Worm (Caenorhabditis elegans) whole organism, L4 larva: ENCODE data around the gene meg-2.

Source experiments
- D1046.2 ChIP-seq: fragments of 200-800 bp; sonication (Bioruptor generic); IDR thresholded peaks from 2 replicates; pipeline ENCODE4 v1.3.6; 2022; ENCODE audit warnings: missing genetic modification characterization, missing compliant biosample characterization
- F26F4.8 ChIP-seq: fragments of 200-800 bp; sonication (Bioruptor generic); conservative IDR thresholded peaks from 2 replicates; pipeline ENCODE4 v1.3.6; 2022; ENCODE audit warnings: missing genetic modification characterization, missing compliant biosample characterization
- F37D6.2 ChIP-seq: sonication (generic microtip); optimal IDR thresholded peaks from 2 replicates; lab custom pipeline; 2016; ENCODE audit warnings: mild to moderate bottlenecking, missing genetic modification characterization, missing compliant biosample characterization
- F44E2.7 ChIP-seq: fragments of 200-800 bp; sonication (Bioruptor generic); IDR thresholded peaks from 2 replicates; pipeline ENCODE4 v2.1.2; 2022; ENCODE audit warnings: missing genetic modification characterization, missing compliant biosample characterization
- T20F7.1 ChIP-seq: fragments of 200-800 bp; sonication (Bioruptor generic); optimal IDR thresholded peaks from 2 replicates; lab custom pipeline; 2018; ENCODE audit warnings: mild to moderate bottlenecking, missing genetic modification characterization, missing compliant biosample characterization
- T26A8.4 ChIP-seq: fragments of 200-800 bp; sonication (Bioruptor generic); IDR thresholded peaks from 2 replicates; pipeline ENCODE4 v1.3.6; 2022; ENCODE audit warnings: missing genetic modification characterization, missing compliant biosample characterization
- Y105C5A.15 ChIP-seq: fragments of 200-800 bp; sonication (Bioruptor generic); IDR thresholded peaks from 2 replicates; pipeline ENCODE4 v1.3.6; 2022; ENCODE audit warnings: missing genetic modification characterization, missing compliant biosample characterization
- aha-1 ChIP-seq: fragments of 150-350 bp; peaks from one replicate; lab custom pipeline; 2014; ENCODE audit warnings: missing biosample characterization, missing genetic modification characterization
- ama-1 ChIP-seq: fragments of 150-350 bp; optimal IDR thresholded peaks from 2 replicates; lab custom pipeline; 2014; ENCODE audit warnings: inconsistent platforms, mixed read lengths
- arid-1 ChIP-seq: fragments of 200-800 bp; sonication (Bioruptor generic); conservative IDR thresholded peaks from 2 replicates; pipeline ENCODE4 v1.3.6; 2022; ENCODE audit warnings: missing genetic modification reagents, missing genetic modification characterization, missing compliant biosample characterization
- attf-4 ChIP-seq: sonication (generic microtip); optimal IDR thresholded peaks from 3 replicates; lab custom pipeline; 2017; ENCODE audit warnings: missing biosample characterization, missing genetic modification characterization
- ceh-20 ChIP-seq: fragments of 200-800 bp; sonication (Bioruptor generic); IDR thresholded peaks from 2 replicates; pipeline ENCODE4 v1.3.6; 2022; ENCODE audit warnings: missing genetic modification reagents, missing genetic modification characterization, missing compliant biosample characterization
- ceh-28 ChIP-seq: fragments of 150-350 bp; optimal IDR thresholded peaks from 2 replicates; lab custom pipeline; 2014; ENCODE audit warnings: missing biosample characterization, missing genetic modification reagents, missing genetic modification characterization
- ceh-32 ChIP-seq: sonication (generic microtip); optimal IDR thresholded peaks from 2 replicates; lab custom pipeline; 2016; ENCODE audit warnings: mild to moderate bottlenecking, missing genetic modification characterization, missing compliant biosample characterization; ENCODE audit not compliant: poor library complexity
- ceh-44 ChIP-seq: fragments of 200-800 bp; sonication (Bioruptor generic); IDR thresholded peaks from 2 replicates; pipeline ENCODE4 v1.3.6; 2022; ENCODE audit warnings: missing genetic modification reagents, missing genetic modification characterization, missing compliant biosample characterization
- cey-2 ChIP-seq: sonication (generic microtip); optimal IDR thresholded peaks from 3 replicates; lab custom pipeline; 2017; ENCODE audit warnings: missing genetic modification characterization, mild to moderate bottlenecking, missing compliant biosample characterization, antibody characterized with exemption, borderline replicate concordance; ENCODE audit not compliant: insufficient read depth
- ctbp-1 ChIP-seq: fragments of 200-800 bp; sonication (Bioruptor generic); IDR thresholded peaks from 2 replicates; pipeline ENCODE4 v1.3.6; 2022; ENCODE audit warnings: missing genetic modification reagents, missing genetic modification characterization, missing compliant biosample characterization
- daf-19 ChIP-seq: fragments of 200-800 bp; sonication (Bioruptor generic); conservative IDR thresholded peaks from 2 replicates; pipeline ENCODE4 v1.3.6; 2022; ENCODE audit warnings: missing genetic modification characterization, missing compliant biosample characterization
- dmd-9 ChIP-seq: fragments of 200-800 bp; sonication (Bioruptor generic); IDR thresholded peaks from 2 replicates; pipeline ENCODE4 v1.3.6; 2022; ENCODE audit warnings: missing genetic modification reagents, missing genetic modification characterization, missing compliant biosample characterization
- fkh-10 ChIP-seq: fragments of 150-350 bp; optimal IDR thresholded peaks from 2 replicates; lab custom pipeline; 2014; ENCODE audit warnings: missing biosample characterization, missing genetic modification reagents, missing genetic modification characterization
- gei-8 ChIP-seq: fragments of 200-800 bp; sonication (Bioruptor generic); optimal IDR thresholded peaks from 2 replicates; lab custom pipeline; 2018; ENCODE audit warnings: mild to moderate bottlenecking, missing genetic modification characterization, missing compliant biosample characterization
- hmg-1.1 ChIP-seq: fragments of 200-800 bp; sonication (Bioruptor generic); IDR thresholded peaks from 2 replicates; pipeline ENCODE4 v1.3.6; 2022; ENCODE audit warnings: missing genetic modification reagents, missing genetic modification characterization, missing compliant biosample characterization
- lin-15B ChIP-seq: fragments of 150-350 bp; sonication (generic microtip); optimal IDR thresholded peaks from 3 replicates; lab custom pipeline; 2014; ENCODE audit warnings: missing biosample characterization, missing genetic modification characterization
- lin-39 ChIP-seq: fragments of 150-350 bp; optimal IDR thresholded peaks from 2 replicates; lab custom pipeline; 2014; ENCODE audit warnings: missing biosample characterization, missing genetic modification reagents, missing genetic modification characterization
- lsy-2 ChIP-seq, 2 experiments: fragments of 150-350 bp in 1 of 2; sonication (generic microtip) in 1 of 2; optimal IDR thresholded peaks; 2 replicates each; lab custom pipeline; 2014 to 2017; ENCODE audit warnings: missing biosample characterization in 2 of 2, missing genetic modification characterization in 2 of 2
- madf-9 ChIP-seq: fragments of 200-800 bp; sonication (Bioruptor generic); conservative IDR thresholded peaks from 2 replicates; pipeline ENCODE4 v1.3.6; 2022; ENCODE audit warnings: missing genetic modification reagents, missing genetic modification characterization, missing compliant biosample characterization
- mdt-29 ChIP-seq: fragments of 200-800 bp; sonication (Bioruptor generic); IDR thresholded peaks from 2 replicates; pipeline ENCODE4 v1.3.6; 2022; ENCODE audit warnings: missing genetic modification reagents, missing genetic modification characterization, missing compliant biosample characterization
- mep-1 ChIP-seq: fragments of 150-350 bp; sonication (generic microtip); optimal IDR thresholded peaks from 3 replicates; lab custom pipeline; 2014; ENCODE audit warnings: missing biosample characterization, missing genetic modification characterization
- mxl-2 ChIP-seq: fragments of 200-800 bp; sonication (Bioruptor generic); conservative IDR thresholded peaks from 2 replicates; pipeline ENCODE4 v1.3.6; 2022; ENCODE audit warnings: missing genetic modification reagents, missing genetic modification characterization, missing compliant biosample characterization
- mxl-3 ChIP-seq: fragments of 200-800 bp; sonication (Bioruptor generic); optimal IDR thresholded peaks from 2 replicates; lab custom pipeline; 2018; ENCODE audit warnings: mild to moderate bottlenecking, missing genetic modification characterization, missing compliant biosample characterization
- nhr-11 ChIP-seq: fragments of 150-350 bp; optimal IDR thresholded peaks from 2 replicates; lab custom pipeline; 2014; ENCODE audit warnings: missing biosample characterization, missing genetic modification characterization
- nhr-111 ChIP-seq: fragments of 200-800 bp; sonication (Bioruptor generic); optimal IDR thresholded peaks from 2 replicates; lab custom pipeline; 2018; ENCODE audit warnings: mild to moderate bottlenecking, missing genetic modification characterization, missing compliant biosample characterization
- nhr-237 ChIP-seq: sonication (generic microtip); optimal IDR thresholded peaks from 2 replicates; lab custom pipeline; 2017; ENCODE audit warnings: missing biosample characterization, missing genetic modification characterization
- nhr-41 ChIP-seq: fragments of 200-800 bp; sonication (Bioruptor generic); IDR thresholded peaks from 2 replicates; pipeline ENCODE4 v1.3.6; 2022; ENCODE audit warnings: missing genetic modification reagents, missing genetic modification characterization, missing compliant biosample characterization
- nhr-77 ChIP-seq: fragments of 150-350 bp; optimal IDR thresholded peaks from 2 replicates; lab custom pipeline; 2014; ENCODE audit warnings: missing biosample characterization, missing genetic modification characterization
- pha-4 ChIP-seq, 2 experiments: fragments of 150-350 bp in 1 of 2; fragments of 200-800 bp in 1 of 2; sonication (Bioruptor generic) in 1 of 2; IDR thresholded peaks in 1 of 2; optimal IDR thresholded peaks in 1 of 2; 2 replicates each; pipeline versions ENCODE4 v1.3.6 to Lab custom; 2014 to 2022; ENCODE audit warnings: missing genetic modification characterization in 2 of 2, missing genetic modification reagents in 2 of 2, missing biosample characterization in 1 of 2, missing compliant biosample characterization in 1 of 2
- rbr-2 ChIP-seq: sonication (generic microtip); optimal IDR thresholded peaks from 2 replicates; lab custom pipeline; 2016; ENCODE audit warnings: missing genotype, missing genetic modification characterization, missing compliant biosample characterization
- saeg-2 ChIP-seq: fragments of 200-800 bp; sonication (Bioruptor generic); IDR thresholded peaks from 2 replicates; pipeline ENCODE4 v1.3.6; 2022; ENCODE audit warnings: missing genetic modification reagents, missing genetic modification characterization, missing compliant biosample characterization
- set-16 ChIP-seq: fragments of 200-800 bp; sonication (Bioruptor generic); IDR thresholded peaks from 2 replicates; pipeline ENCODE4 v1.3.6; 2022; ENCODE audit warnings: missing genetic modification reagents, missing genetic modification characterization, missing compliant biosample characterization
- skn-1 ChIP-seq: fragments of 150-350 bp; optimal IDR thresholded peaks from 2 replicates; lab custom pipeline; 2014; ENCODE audit warnings: missing biosample characterization, missing genetic modification characterization
- spr-1 ChIP-seq: sonication (generic microtip); optimal IDR thresholded peaks from 2 replicates; lab custom pipeline; 2016; ENCODE audit warnings: mild to moderate bottlenecking, missing genetic modification characterization, missing compliant biosample characterization
- spr-3 ChIP-seq: fragments of 200-800 bp; sonication (Bioruptor generic); optimal IDR thresholded peaks from 2 replicates; lab custom pipeline; 2018; ENCODE audit warnings: mild to moderate bottlenecking, missing genetic modification characterization, missing compliant biosample characterization
- tag-97 ChIP-seq: fragments of 200-800 bp; sonication (Bioruptor generic); IDR thresholded peaks from 2 replicates; pipeline ENCODE4 v1.3.6; 2022; ENCODE audit warnings: missing genetic modification characterization, missing compliant biosample characterization
- unc-130 ChIP-seq: sonication (generic microtip); optimal IDR thresholded peaks from 2 replicates; lab custom pipeline; 2016; ENCODE audit warnings: missing genetic modification reagents, missing genetic modification characterization, missing compliant biosample characterization
- unc-39 ChIP-seq: sonication (generic microtip); optimal IDR thresholded peaks from 2 replicates; lab custom pipeline; 2017; ENCODE audit warnings: missing biosample characterization, missing genetic modification characterization
- unc-62 ChIP-seq, 3 experiments: fragments of 150-350 bp in 1 of 3; sonication (generic microtip); optimal IDR thresholded peaks in 2 of 3; peaks in 1 of 3; 1 replicate in 1 of 3; 2 replicates in 2 of 3; lab custom pipeline; 2014 to 2017; ENCODE audit warnings: missing biosample characterization in 3 of 3, missing genetic modification characterization in 3 of 3, missing genetic modification reagents in 3 of 3, missing genotype in 1 of 3
- vab-7 ChIP-seq: fragments of 200-800 bp; sonication (Bioruptor generic); IDR thresholded peaks from 2 replicates; pipeline ENCODE4 v1.3.6; 2022; ENCODE audit warnings: missing genetic modification reagents, missing genetic modification characterization, missing compliant biosample characterization
- zfp-2 ChIP-seq: sonication (generic microtip); optimal IDR thresholded peaks from 2 replicates; lab custom pipeline; 2016; ENCODE audit warnings: mild to moderate bottlenecking, missing genetic modification characterization, missing compliant biosample characterization
- zip-2 ChIP-seq: fragments of 150-350 bp; optimal IDR thresholded peaks from 2 replicates; lab custom pipeline; 2014; ENCODE audit warnings: missing biosample characterization, missing genetic modification characterization
- ztf-11 ChIP-seq: fragments of 150-350 bp; optimal IDR thresholded peaks from 2 replicates; lab custom pipeline; 2014; ENCODE audit warnings: missing biosample characterization, missing genetic modification characterization
- ztf-7 ChIP-seq: fragments of 150-350 bp; optimal IDR thresholded peaks from 2 replicates; lab custom pipeline; 2014; ENCODE audit warnings: missing biosample characterization, missing genetic modification characterization

Gene meg-2

ce11 chrX:13974448-13975071, 48.6 kb upstream of the meg-2 start (continued):
- TF ChIP-seq unc-62 (GFP tag; optimal IDR thresholded peaks at IDR 0.05 in 1 of 2; lab: Kevin White, UChicago) (peak in 1 of 2 experiments; percentile 95), unc-62 (tag; optimal IDR thresholded peaks at IDR 0.05; lab: Kevin White, UChicago) (no peak), T20F7.1 (GFP tag; lab: Kevin White, UChicago) (no peak), ceh-44 (no peak), ztf-7 (tag; lab: Kevin White, UChicago) (peak; percentile 19), mxl-2 (no peak), ceh-28 (tag; lab: Kevin White, UChicago) (no peak), arid-1 (no peak), nhr-11 (tag; lab: Kevin White, UChicago) (no peak), F44E2.7 (GFP tag; lab: Robert Waterston, UW) (no peak), lin-15B (tag; lab: Kevin White, UChicago) (no peak), nhr-237 (tag; lab: Kevin White, UChicago) (no peak), unc-39 (tag; lab: Kevin White, UChicago) (no peak), cey-2 (tag; lab: Kevin White, UChicago) (no peak), tag-97 (GFP tag; lab: Robert Waterston, UW) (no peak), nhr-111 (GFP tag; lab: Kevin White, UChicago) (no peak), ceh-20 (no peak), nhr-41 (GFP tag; lab: Robert Waterston, UW) (no peak), hmg-1.1 (no peak), ctbp-1 (GFP tag; lab: Robert Waterston, UW) (peak; percentile 47; the same call in 1 of the 2 replicates), lin-39 (tag; lab: Kevin White, UChicago) (no peak), spr-1 (tag; lab: Kevin White, UChicago) (no peak), ztf-11 (no peak), madf-9 (no peak), F26F4.8 (GFP tag; lab: Robert Waterston, UW) (no peak), saeg-2 (GFP tag; lab: Robert Waterston, UW) (0 out of 2 replicates have a peak, but pooled peaks have one; percentile 41), unc-130 (GFP tag; lab: Kevin White, UChicago) (no peak), zfp-2 (tag; lab: Kevin White, UChicago) (no peak), aha-1 (tag; lab: Kevin White, UChicago) (no peak), set-16 (no peak), mep-1 (tag; lab: Kevin White, UChicago) (peak; percentile 19), T26A8.4 (GFP tag; lab: Robert Waterston, UW) (no peak), F37D6.2 (tag; lab: Kevin White, UChicago) (no peak), lsy-2 (tag; optimal IDR thresholded peaks at IDR 0.05; lab: Kevin White, UChicago) (peak in 1 of 2 experiments; percentile 15), daf-19 (GFP tag; lab: Robert Waterston, UW) (no peak), mdt-29 (GFP tag; lab: Robert Waterston, UW) (no peak), vab-7 (GFP tag; lab: Robert Waterston, UW) (no peak), attf-4 (tag; lab: Kevin White, UChicago) (no peak), mxl-3 (GFP tag; lab: Kevin White, UChicago) (peak; percentile 32), ceh-32 (no peak), pha-4 (GFP tag; IDR thresholded peaks at IDR 0.05; lab: Robert Waterston, UW) (no peak), pha-4 (tag; optimal IDR thresholded peaks at IDR 0.05; lab: Kevin White, UChicago) (no peak), zip-2 (no peak), Y105C5A.15 (no peak), spr-3 (GFP tag; lab: Kevin White, UChicago) (no peak), rbr-2 (tag; lab: Kevin White, UChicago) (no peak), nhr-77 (tag; lab: Kevin White, UChicago) (peak; percentile 55), fkh-10 (GFP tag; lab: Kevin White, UChicago) (no peak), D1046.2 (no peak), gei-8 (GFP tag; lab: Kevin White, UChicago) (no peak), ama-1 (no peak), dmd-9 (no peak), skn-1 (tag; lab: Kevin White, UChicago) (no peak)
